Worm (Caenorhabditis elegans) whole organism, L3 larva: ENCODE results near the gene ced-10.

Experiments used
- ceh-28 ChIP-seq: fragments of 150-350 bp; optimal IDR thresholded peaks from 2 replicates; lab custom pipeline; 2014; ENCODE audit warnings: missing biosample characterization, missing genetic modification reagents, missing genetic modification characterization
- egl-27 ChIP-seq: sonication (generic microtip); optimal IDR thresholded peaks from 4 replicates; lab custom pipeline; 2017; ENCODE audit warnings: missing biosample characterization, missing genetic modification reagents, missing genetic modification characterization
- lin-15B ChIP-seq: fragments of 150-350 bp; optimal IDR thresholded peaks from 2 replicates; lab custom pipeline; 2014; ENCODE audit warnings: missing biosample characterization, missing genetic modification characterization
- nhr-77 ChIP-seq: fragments of 150-350 bp; optimal IDR thresholded peaks from 2 replicates; lab custom pipeline; 2014; ENCODE audit warnings: missing biosample characterization, missing genetic modification characterization
- unc-39 ChIP-seq: sonication (generic microtip); optimal IDR thresholded peaks from 4 replicates; lab custom pipeline; 2017; ENCODE audit warnings: missing biosample characterization, missing genetic modification characterization
- unc-62 ChIP-seq: fragments of 150-350 bp; sonication (generic microtip); optimal IDR thresholded peaks from 4 replicates; lab custom pipeline; 2014; ENCODE audit warnings: missing biosample characterization, missing genetic modification reagents, missing genetic modification characterization

ce11 chrIV:3531535-3531934 is 22.2 kb upstream of the ced-10 start:
- TF ChIP-seq nhr-77 (tag; lab: Kevin White, UChicago) (no peak), unc-39 (tag; lab: Kevin White, UChicago) (no peak), unc-62 (GFP tag; lab: Kevin White, UChicago) (no peak), egl-27 (tag; lab: Kevin White, UChicago) (no peak), lin-15B (tag; lab: Kevin White, UChicago) (no peak), ceh-28 (tag; lab: Kevin White, UChicago) (peak; percentile 93)
